Worm (Caenorhabditis elegans): ENCODE measurements around the gene R10D12.1.

Gene R10D12.1

DNA sequence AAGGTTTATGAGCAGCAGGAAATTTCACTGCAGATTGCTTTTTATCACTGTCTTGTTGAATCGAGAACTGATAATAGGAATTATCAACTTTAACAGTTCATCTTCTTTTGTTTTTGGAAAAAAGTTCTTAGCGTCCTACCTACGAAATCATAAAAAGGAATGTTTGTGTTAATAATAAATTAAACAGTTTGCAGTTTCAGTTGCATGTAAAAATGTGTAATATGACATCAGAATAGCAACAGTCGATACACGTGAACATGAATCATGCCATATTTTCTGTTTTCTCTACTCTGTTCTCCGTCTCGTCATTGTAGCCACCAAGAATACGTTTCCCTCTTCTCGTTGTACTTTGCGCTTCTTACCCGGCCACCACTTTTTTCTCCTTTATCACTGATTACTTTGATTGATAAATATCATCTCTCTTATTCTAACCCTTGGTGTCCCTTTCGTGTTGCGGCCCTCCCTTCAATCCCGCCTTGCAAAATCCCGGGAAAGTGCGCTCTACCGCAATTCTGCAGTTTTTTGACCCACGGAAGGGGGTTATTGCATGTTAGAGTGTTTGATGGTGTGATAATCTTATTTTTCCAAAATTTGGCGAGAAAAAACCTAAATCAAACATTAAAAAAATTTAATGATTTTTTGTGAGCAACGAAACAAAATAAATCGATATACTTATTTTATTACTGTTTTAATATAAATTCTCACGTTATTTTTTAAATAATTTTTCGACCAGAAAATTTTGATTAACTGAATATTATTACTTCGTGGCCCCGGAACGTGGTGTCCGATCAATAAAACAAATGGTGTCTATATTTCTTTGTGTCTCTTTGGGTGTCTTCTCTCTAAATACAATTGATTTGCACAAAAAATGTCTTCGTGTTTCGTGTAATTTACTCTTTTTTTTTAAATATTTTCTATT, 41.7 kb downstream of the R10D12.1 start, which contains the start of gene sptl-3:
sptl-3 (plus strand) TSS at position 869 of the 919 bp plus-strand sequence.
- TF ChIP-seq ztf-23 (GFP tag; IDR thresholded peaks at IDR 0.05) (no peak), tab-1 (GFP tag; IDR thresholded peaks at IDR 0.05) (no peak), med-1 (GFP tag; optimal IDR thresholded peaks at IDR 0.05; ENCODE audit: insufficient read depth) (no peak), T22C8.4 (GFP tag; IDR thresholded peaks at IDR 0.05) (no peak), flt-1 (GFP tag; IDR thresholded peaks at IDR 0.05) (no peak), klf-2 (GFP tag; conservative IDR thresholded peaks at IDR 0.05) (no peak), ref-1 (GFP tag; conservative IDR thresholded peaks at IDR 0.05) (no peak), cog-1 (tag; optimal IDR thresholded peaks at IDR 0.05) (no peak), ztf-29 (GFP tag; IDR thresholded peaks at IDR 0.05) (no peak)

- TF ChIP-seq klf-2 (GFP tag; conservative IDR thresholded peaks at IDR 0.05) (no peak), tab-1 (GFP tag; IDR thresholded peaks at IDR 0.05) (no peak), flt-1 (GFP tag; IDR thresholded peaks at IDR 0.05) (no peak), ref-1 (GFP tag; conservative IDR thresholded peaks at IDR 0.05) (no peak), cog-1 (tag; optimal IDR thresholded peaks at IDR 0.05) (no peak), T22C8.4 (GFP tag; IDR thresholded peaks at IDR 0.05) (no peak), med-1 (GFP tag; optimal IDR thresholded peaks at IDR 0.05; ENCODE audit: insufficient read depth) (no peak), ztf-23 (GFP tag; IDR thresholded peaks at IDR 0.05) (no peak), ztf-29 (GFP tag; IDR thresholded peaks at IDR 0.05) (no peak)
Observed at ce11 chrV:13891489-13891888, 43.0 kb downstream of the R10D12.1 start.

DNA sequence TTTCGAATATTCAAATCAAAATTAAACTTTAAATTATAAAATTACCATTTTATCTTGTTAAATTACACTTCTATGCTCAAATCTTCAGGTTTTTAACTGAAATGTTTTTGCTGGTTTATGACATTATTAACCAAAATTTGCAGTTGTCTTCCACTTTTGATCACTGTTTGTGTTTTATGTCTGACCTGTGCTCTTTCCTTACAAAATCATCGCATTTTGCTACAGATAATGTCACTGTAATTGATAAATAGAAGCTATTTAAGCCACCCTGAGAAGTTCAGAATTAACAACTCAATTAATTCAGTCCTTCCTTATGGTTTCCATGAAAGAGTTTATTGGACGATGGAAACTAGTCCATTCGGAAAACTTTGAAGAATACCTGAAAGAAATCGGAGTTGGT, 44.0 kb downstream of the R10D12.1 start, which contains the start of gene lbp-8:
lbp-8 (plus strand) TSS at position 301 of the 400 bp plus-strand sequence.
- no peak for TF ChIP-seq flt-1 (GFP tag; IDR thresholded peaks at IDR 0.05)
- no peak for TF ChIP-seq cog-1 (tag; optimal IDR thresholded peaks at IDR 0.05)
- no peak for TF ChIP-seq ref-1 (GFP tag; conservative IDR thresholded peaks at IDR 0.05)
- TF ChIP-seq tab-1 (GFP tag; IDR thresholded peaks at IDR 0.05): no peak
- no peak for TF ChIP-seq ztf-29 (GFP tag; IDR thresholded peaks at IDR 0.05)
- no peak for TF ChIP-seq med-1 (GFP tag; optimal IDR thresholded peaks at IDR 0.05; ENCODE audit: insufficient read depth)
- TF ChIP-seq klf-2 (GFP tag; conservative IDR thresholded peaks at IDR 0.05): no peak
- no peak for TF ChIP-seq T22C8.4 (GFP tag; IDR thresholded peaks at IDR 0.05)
- no peak for TF ChIP-seq ztf-23 (GFP tag; IDR thresholded peaks at IDR 0.05)

- TF ChIP-seq ztf-29 (GFP tag; IDR thresholded peaks at IDR 0.05) (no peak), cog-1 (tag; optimal IDR thresholded peaks at IDR 0.05) (no peak), flt-1 (GFP tag; IDR thresholded peaks at IDR 0.05) (no peak), tab-1 (GFP tag; IDR thresholded peaks at IDR 0.05) (no peak), ref-1 (GFP tag; conservative IDR thresholded peaks at IDR 0.05) (no peak), med-1 (GFP tag; optimal IDR thresholded peaks at IDR 0.05; ENCODE audit: insufficient read depth) (no peak), T22C8.4 (GFP tag; IDR thresholded peaks at IDR 0.05) (no peak), ztf-23 (GFP tag; IDR thresholded peaks at IDR 0.05) (no peak), klf-2 (GFP tag; conservative IDR thresholded peaks at IDR 0.05) (no peak)
Observed at ce11 chrV:13889516-13889915, 44.9 kb downstream of the R10D12.1 start, which contains the start of gene spp-12. TSS of gene spp-12 (plus strand) at chrV:13889816.

DNA sequence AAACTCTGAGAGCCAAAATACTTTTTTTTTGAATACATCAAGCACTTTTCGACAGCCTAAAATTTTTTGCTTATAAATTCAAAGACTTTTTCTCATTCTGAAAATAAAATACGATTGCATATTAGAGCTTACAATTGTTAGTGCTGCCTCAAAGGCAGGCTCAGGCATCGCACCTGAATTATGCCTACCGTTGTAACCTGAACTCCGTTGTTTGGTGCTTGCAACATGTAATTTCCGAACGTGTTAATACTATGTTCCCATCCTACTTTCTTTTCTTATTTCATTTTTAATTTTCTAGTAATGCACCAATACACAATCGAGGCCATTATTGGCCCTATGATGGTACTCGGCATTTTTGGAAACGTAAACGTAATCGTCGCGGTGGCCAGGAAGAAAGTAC, 47.1 kb downstream of the R10D12.1 start, which contains the start of gene srsx-19:
srsx-19 (plus strand) TSS at position 301 of the 400 bp plus-strand sequence.
- no peak for TF ChIP-seq cog-1 (tag; optimal IDR thresholded peaks at IDR 0.05)
- no peak for TF ChIP-seq tab-1 (GFP tag; IDR thresholded peaks at IDR 0.05)
- no peak for TF ChIP-seq ztf-23 (GFP tag; IDR thresholded peaks at IDR 0.05)
- no peak for TF ChIP-seq med-1 (GFP tag; optimal IDR thresholded peaks at IDR 0.05; ENCODE audit: insufficient read depth)
- no peak for TF ChIP-seq ref-1 (GFP tag; conservative IDR thresholded peaks at IDR 0.05)
- no peak for TF ChIP-seq klf-2 (GFP tag; conservative IDR thresholded peaks at IDR 0.05)
- TF ChIP-seq flt-1 (GFP tag; IDR thresholded peaks at IDR 0.05): no peak
- TF ChIP-seq ztf-29 (GFP tag; IDR thresholded peaks at IDR 0.05): no peak
- no peak for TF ChIP-seq T22C8.4 (GFP tag; IDR thresholded peaks at IDR 0.05)

All from whole organism, midembryonic.